Worm (Caenorhabditis elegans): ENCODE measurements around the gene F41E6.8.

Gene F41E6.8

ce11 chrV:8618738-8619137 lies 17.4 kb upstream of the F41E6.8 start, which contains the start of gene grd-5:
Gene grd-5 (plus strand): TSS chrV:8619032.
- peak; percentile 39 for TF ChIP-seq sma-9 (GFP tag; optimal IDR thresholded peaks at IDR 0.05)
- no peak for TF ChIP-seq sma-9 (tag; optimal IDR thresholded peaks at IDR 0.05)
- TF ChIP-seq sma-3 (GFP tag; optimal IDR thresholded peaks at IDR 0.05), result no peak
- no peak for TF ChIP-seq snpc-4 (tag; optimal IDR thresholded peaks at IDR 0.05)
- no peak for TF ChIP-seq ama-1 (optimal IDR thresholded peaks at IDR 0.05)
- TF ChIP-seq R02D3.7 (tag; optimal IDR thresholded peaks at IDR 0.05), result no peak

- TF ChIP-seq mdl-1 (tag; optimal IDR thresholded peaks at IDR 0.05) (no peak), nhr-11 (tag; optimal IDR thresholded peaks at IDR 0.05) (no peak), fos-1 (tag; optimal IDR thresholded peaks at IDR 0.05) (no peak), unc-39 (tag; optimal IDR thresholded peaks at IDR 0.05) (no peak), nhr-10 (tag; optimal IDR thresholded peaks at IDR 0.05) (no peak), lin-13 (GFP tag; optimal IDR thresholded peaks at IDR 0.05) (no peak), nhr-77 (tag; optimal IDR thresholded peaks at IDR 0.05) (no peak), nhr-6 (tag; optimal IDR thresholded peaks at IDR 0.05) (no peak), Y55F3AM.14 (GFP tag; optimal IDR thresholded peaks at IDR 0.05) (no peak)
Measured at ce11 chrV:8615711-8616110, 14.4 kb upstream of the F41E6.8 start.

ce11 chrV:8610633-8611404 lies 9.5 kb upstream of the F41E6.8 start, which contains the start of gene fip-4:
Gene fip-4 (minus strand): TSS chrV:8611268.
- no peak for TF ChIP-seq egl-27 (tag; optimal IDR thresholded peaks at IDR 0.05)
- TF ChIP-seq peb-1 (tag; optimal IDR thresholded peaks at IDR 0.05), result no peak
- TF ChIP-seq ama-1 (optimal IDR thresholded peaks at IDR 0.05), result peak; percentile 55
- TF ChIP-seq nhr-25 (tag; optimal IDR thresholded peaks at IDR 0.05), result peak; percentile 79
- peak in 1 of 2 experiments; percentile 34 for TF ChIP-seq mdl-1 (tag; optimal IDR thresholded peaks at IDR 0.05)
- TF ChIP-seq nhr-10 (tag; optimal IDR thresholded peaks at IDR 0.05), result no peak
- TF ChIP-seq lsy-2 (tag; optimal IDR thresholded peaks at IDR 0.05), result peak in 1 of 2 experiments; percentile 22
- TF ChIP-seq nhr-11 (tag; optimal IDR thresholded peaks at IDR 0.05), result no peak
- TF ChIP-seq fos-1 (tag; optimal IDR thresholded peaks at IDR 0.05), result peak; percentile 43
- peak; percentile 70 for TF ChIP-seq sma-9 (GFP tag; optimal IDR thresholded peaks at IDR 0.05)
- TF ChIP-seq sma-9 (tag; optimal IDR thresholded peaks at IDR 0.05), result no peak
- peak; percentile 28 for TF ChIP-seq sem-4 (tag; optimal IDR thresholded peaks at IDR 0.05)
- peak; percentile 46 for TF ChIP-seq nhr-129 (tag; optimal IDR thresholded peaks at IDR 0.05)
- peak; percentile 45 for TF ChIP-seq C34F6.9 (tag; optimal IDR thresholded peaks at IDR 0.05)
- TF ChIP-seq F13H6.1 (tag; optimal IDR thresholded peaks at IDR 0.05), result peak; percentile 7
- no peak for TF ChIP-seq nhr-77 (tag; optimal IDR thresholded peaks at IDR 0.05)
- TF ChIP-seq nhr-21 (tag; optimal IDR thresholded peaks at IDR 0.05), result peak; percentile 44
- TF ChIP-seq nhr-23 (tag; optimal IDR thresholded peaks at IDR 0.05), result no peak
- no peak for TF ChIP-seq lin-11 (tag; optimal IDR thresholded peaks at IDR 0.05)
- peak; percentile 29 for TF ChIP-seq sma-3 (GFP tag; optimal IDR thresholded peaks at IDR 0.05)
- TF ChIP-seq blmp-1 (tag; optimal IDR thresholded peaks at IDR 0.05; ENCODE audit: insufficient read depth), result peak; percentile 98
- no peak for TF ChIP-seq gmeb-1 (tag; optimal IDR thresholded peaks at IDR 0.05)

ce11 chrV:8609776-8610529 lies 8.6 kb upstream of the F41E6.8 start:
- TF ChIP-seq nhr-21 (tag; optimal IDR thresholded peaks at IDR 0.05), result peak; percentile 50
- TF ChIP-seq fos-1 (tag; optimal IDR thresholded peaks at IDR 0.05), result peak; percentile 7
- no peak for TF ChIP-seq lsy-2 (tag; optimal IDR thresholded peaks at IDR 0.05)
- TF ChIP-seq sma-3 (GFP tag; optimal IDR thresholded peaks at IDR 0.05), result no peak
- TF ChIP-seq F13H6.1 (tag; optimal IDR thresholded peaks at IDR 0.05), result peak; percentile 10
- peak in 1 of 2 experiments; percentile 16 for TF ChIP-seq mdl-1 (tag; optimal IDR thresholded peaks at IDR 0.05)
- TF ChIP-seq nhr-129 (tag; optimal IDR thresholded peaks at IDR 0.05), result peak; percentile 45
- TF ChIP-seq unc-55 (GFP tag; optimal IDR thresholded peaks at IDR 0.05), result peak; percentile 17

ce11 chrV:8608483-8608882 lies 7.2 kb upstream of the F41E6.8 start:
- no peak for TF ChIP-seq nhr-11 (tag; optimal IDR thresholded peaks at IDR 0.05)
- TF ChIP-seq lin-11 (tag; optimal IDR thresholded peaks at IDR 0.05), result no peak
- no peak for TF ChIP-seq Y55F3AM.14 (GFP tag; optimal IDR thresholded peaks at IDR 0.05)
- TF ChIP-seq lsy-2 (tag; optimal IDR thresholded peaks at IDR 0.05), result no peak
- TF ChIP-seq ama-1 (optimal IDR thresholded peaks at IDR 0.05), result no peak
- TF ChIP-seq sma-9 (GFP tag; optimal IDR thresholded peaks at IDR 0.05), result no peak
- TF ChIP-seq sma-9 (tag; optimal IDR thresholded peaks at IDR 0.05), result no peak

Measured in whole organism, L2 larva.